Fruit fly (Drosophila melanogaster) whole organism, embryonic: ENCODE measurements around the gene Pde11.
A peak's percentile ranks its signal among the peaks of the same experiment; 100 is the strongest.

Experiments
- Adf1 ChIP-seq: fragments of 200-800 bp; sonication (Bioruptor generic); IDR thresholded peaks from 2 replicates; pipeline ENCODE4 v1.3.6; 2022; ENCODE audit warnings: missing biosample characterization, missing genetic modification characterization
- Antp ChIP-seq: fragments of 200-800 bp; sonication (Bioruptor generic); optimal IDR thresholded peaks from 3 replicates; lab custom pipeline; 2016; ENCODE audit warnings: missing biosample characterization, missing genetic modification characterization
- Atf3 ChIP-seq: fragments of 200-800 bp; sonication (Bioruptor generic); optimal IDR thresholded peaks from 3 replicates; lab custom pipeline; 2016; ENCODE audit warnings: missing biosample characterization, missing genetic modification characterization
- BEAF-32 ChIP-seq: fragments of 200-800 bp; sonication (Bioruptor generic); optimal IDR thresholded peaks from 3 replicates; lab custom pipeline; 2017; ENCODE audit warnings: missing biosample characterization, missing genetic modification characterization, mild to moderate bottlenecking, moderate library complexity, missing genetic modification reagents
- CG10431 ChIP-seq: fragments of 200-800 bp; sonication (Bioruptor generic); optimal IDR thresholded peaks from 3 replicates; lab custom pipeline; 2018; ENCODE audit warnings: missing biosample characterization, mild to moderate bottlenecking, missing genetic modification characterization
- CG10462 ChIP-seq: fragments of 200-800 bp; sonication (Bioruptor generic); optimal IDR thresholded peaks from 2 replicates; lab custom pipeline; 2016; ENCODE audit warnings: missing biosample characterization, missing genetic modification characterization
- CG10959 ChIP-seq: fragments of 200-800 bp; sonication (Bioruptor generic); IDR thresholded peaks from 2 replicates; pipeline ENCODE4 v1.3.6; 2022; ENCODE audit warnings: missing biosample characterization, missing genetic modification characterization
- CG11085 ChIP-seq: fragments of 200-800 bp; sonication (Bioruptor generic); IDR thresholded peaks from 2 replicates; pipeline ENCODE4 v1.3.6; 2022; ENCODE audit warnings: missing biosample characterization, missing genetic modification characterization
- CG11456 ChIP-seq: fragments of 200-800 bp; sonication (Bioruptor generic); IDR thresholded peaks from 3 replicates; pipeline ENCODE4 v1.3.6; 2022; ENCODE audit warnings: missing biosample characterization, missing genetic modification characterization
- CG12236 ChIP-seq: fragments of 200-800 bp; sonication (Bioruptor generic); optimal IDR thresholded peaks from 2 replicates; lab custom pipeline; 2016; ENCODE audit warnings: missing biosample characterization, missing genetic modification characterization
- CG14965 ChIP-seq: fragments of 200-800 bp; sonication (Bioruptor generic); optimal IDR thresholded peaks from 2 replicates; lab custom pipeline; 2016; ENCODE audit warnings: missing biosample characterization, missing genetic modification characterization, borderline replicate concordance
- CG15073 ChIP-seq: fragments of 200-800 bp; sonication (Bioruptor generic); optimal IDR thresholded peaks from 2 replicates; lab custom pipeline; 2016; ENCODE audit warnings: missing biosample characterization, missing genetic modification characterization
- CG16815 ChIP-seq: fragments of 200-800 bp; sonication (Bioruptor generic); optimal IDR thresholded peaks from 3 replicates; lab custom pipeline; 2017; ENCODE audit warnings: missing biosample characterization, mild to moderate bottlenecking, missing genetic modification characterization
- CG17802 ChIP-seq: fragments of 200-800 bp; sonication (Bioruptor generic); optimal IDR thresholded peaks from 2 replicates; lab custom pipeline; 2018; ENCODE audit warnings: missing biosample characterization, mild to moderate bottlenecking, missing genetic modification characterization, moderate library complexity
- CG2120 ChIP-seq: fragments of 200-800 bp; sonication (Bioruptor generic); optimal IDR thresholded peaks from 3 replicates; lab custom pipeline; 2016; ENCODE audit warnings: missing biosample characterization, missing genetic modification characterization
- CG4404 ChIP-seq: fragments of 200-800 bp; sonication (Bioruptor generic); IDR thresholded peaks from 2 replicates; pipeline ENCODE4 v1.3.6; 2022; ENCODE audit warnings: missing biosample characterization, missing genetic modification characterization
- CG4820 ChIP-seq: fragments of 200-800 bp; sonication (Bioruptor generic); optimal IDR thresholded peaks from 3 replicates; lab custom pipeline; 2016; ENCODE audit warnings: missing biosample characterization, missing genetic modification characterization
- CG6254 ChIP-seq: fragments of 200-800 bp; sonication (Bioruptor generic); optimal IDR thresholded peaks from 3 replicates; lab custom pipeline; 2017; ENCODE audit warnings: mild to moderate bottlenecking, missing biosample characterization, missing genetic modification reagents, missing genetic modification characterization
- CG6791 ChIP-seq: fragments of 200-800 bp; sonication (Bioruptor generic); IDR thresholded peaks from 3 replicates; pipeline ENCODE4 v1.3.6; 2022; ENCODE audit warnings: missing biosample characterization, missing genetic modification characterization; ENCODE audit not compliant: partially characterized antibody
- CG7271 ChIP-seq: fragments of 200-800 bp; sonication (Bioruptor generic); optimal IDR thresholded peaks from 2 replicates; lab custom pipeline; 2018; ENCODE audit warnings: missing biosample characterization, mild to moderate bottlenecking, missing genetic modification characterization, moderate library complexity
- CG7357 ChIP-seq: fragments of 200-800 bp; sonication (Bioruptor generic); IDR thresholded peaks from 3 replicates; pipeline ENCODE4 v1.3.6; 2022; ENCODE audit warnings: missing biosample characterization, missing genetic modification characterization
- CG7786 ChIP-seq: fragments of 200-800 bp; sonication (Bioruptor generic); optimal IDR thresholded peaks from 2 replicates; lab custom pipeline; 2016; ENCODE audit warnings: missing biosample characterization, missing genetic modification characterization
- CG7987 ChIP-seq: fragments of 200-800 bp; sonication (Bioruptor generic); optimal IDR thresholded peaks from 2 replicates; lab custom pipeline; 2018; ENCODE audit warnings: missing biosample characterization, mild to moderate bottlenecking, missing genetic modification characterization, moderate library complexity
- CG9817 ChIP-seq: fragments of 200-800 bp; sonication (Bioruptor generic); optimal IDR thresholded peaks from 2 replicates; lab custom pipeline; 2018; ENCODE audit warnings: missing biosample characterization, mild to moderate bottlenecking, missing genetic modification characterization, moderate library complexity
- CG9932 ChIP-seq: fragments of 200-800 bp; sonication (Bioruptor generic); IDR thresholded peaks from 2 replicates; pipeline ENCODE4 v1.3.6; 2022; ENCODE audit warnings: missing biosample characterization, missing genetic modification characterization
- CTCF ChIP-seq: fragments of 200-800 bp; sonication (Bioruptor generic); optimal IDR thresholded peaks from 2 replicates; lab custom pipeline; 2017; ENCODE audit warnings: missing biosample characterization, mild to moderate bottlenecking, missing genetic modification characterization, moderate library complexity
- Dad ChIP-seq: fragments of 200-800 bp; sonication (Bioruptor generic); optimal IDR thresholded peaks from 3 replicates; lab custom pipeline; 2016; ENCODE audit warnings: missing biosample characterization, missing genetic modification characterization
- Hmr ChIP-seq: fragments of 200-800 bp; sonication (Bioruptor generic); optimal IDR thresholded peaks from 3 replicates; lab custom pipeline; 2017; ENCODE audit warnings: mild to moderate bottlenecking, missing biosample characterization, missing genetic modification reagents, missing genetic modification characterization
- Stat92E ChIP-seq, 3 experiments: fragments of >200 bp in 2 of 3; fragments of 200-800 bp in 1 of 3; sonication (Bioruptor generic) in 1 of 3; optimal IDR thresholded peaks; 2 replicates each; lab custom pipeline; 2017 to 2019; ENCODE audit warnings: missing biosample characterization in 3 of 3, missing genetic modification characterization in 3 of 3, mild to moderate bottlenecking in 1 of 3, moderate library complexity in 1 of 3
- bbx ChIP-seq: fragments of 200-800 bp; sonication (Bioruptor generic); IDR thresholded peaks from 2 replicates; pipeline ENCODE4 v1.3.6; 2022; ENCODE audit warnings: missing biosample characterization, missing genetic modification characterization; ENCODE audit not compliant: partially characterized antibody
- br ChIP-seq: fragments of >200 bp; optimal IDR thresholded peaks from 2 replicates; lab custom pipeline; 2017
- cato ChIP-seq: fragments of 200-800 bp; sonication (Bioruptor generic); optimal IDR thresholded peaks from 2 replicates; lab custom pipeline; 2016; ENCODE audit warnings: missing biosample characterization, missing genetic modification characterization, borderline replicate concordance
- caup ChIP-seq: fragments of 200-800 bp; sonication (Bioruptor generic); optimal IDR thresholded peaks from 3 replicates; lab custom pipeline; 2017; ENCODE audit warnings: missing biosample characterization, mild to moderate bottlenecking, missing genetic modification characterization, moderate library complexity; ENCODE audit not compliant: severe bottlenecking
- chinmo ChIP-seq: fragments of 200-800 bp; sonication (Bioruptor generic); IDR thresholded peaks from 4 replicates; pipeline ENCODE4 v1.3.6; 2022; ENCODE audit warnings: missing biosample characterization, missing genetic modification characterization; ENCODE audit not compliant: partially characterized antibody
- dmrt99B ChIP-seq: fragments of 200-800 bp; sonication (Bioruptor generic); optimal IDR thresholded peaks from 2 replicates; lab custom pipeline; 2018; ENCODE audit warnings: missing biosample characterization, mild to moderate bottlenecking, missing genetic modification characterization, moderate library complexity
- emc ChIP-seq: fragments of 200-800 bp; sonication (Bioruptor generic); optimal IDR thresholded peaks from 2 replicates; lab custom pipeline; 2016; ENCODE audit warnings: missing biosample characterization, missing genetic modification characterization
- grau ChIP-seq: fragments of 200-800 bp; optimal IDR thresholded peaks from 3 replicates; lab custom pipeline; 2019; ENCODE audit warnings: missing biosample characterization, mild to moderate bottlenecking, missing genetic modification characterization, moderate library complexity
- grn ChIP-seq: fragments of 200-800 bp; sonication (Bioruptor generic); optimal IDR thresholded peaks from 3 replicates; lab custom pipeline; 2017; ENCODE audit warnings: missing biosample characterization, missing genetic modification characterization
- hbn ChIP-seq: fragments of 200-800 bp; sonication (Bioruptor generic); IDR thresholded peaks from 2 replicates; pipeline ENCODE4 v1.3.6; 2022; ENCODE audit warnings: missing biosample characterization, missing genetic modification characterization; ENCODE audit not compliant: partially characterized antibody
- jumu ChIP-seq: fragments of 200-800 bp; sonication (Bioruptor generic); optimal IDR thresholded peaks from 3 replicates; lab custom pipeline; 2016; ENCODE audit warnings: missing biosample characterization, missing genetic modification characterization
- klu ChIP-seq: fragments of 200-800 bp; sonication (Bioruptor generic); IDR thresholded peaks from 2 replicates; pipeline ENCODE4 v1.3.6; 2022; ENCODE audit warnings: missing biosample characterization, missing genetic modification characterization
- lbe ChIP-seq: fragments of 200-800 bp; sonication (Bioruptor generic); optimal IDR thresholded peaks from 2 replicates; lab custom pipeline; 2016; ENCODE audit warnings: missing biosample characterization, mild to moderate bottlenecking, missing genetic modification characterization
- org-1 ChIP-seq: fragments of 200-800 bp; sonication (Bioruptor generic); optimal IDR thresholded peaks from 2 replicates; lab custom pipeline; 2017; ENCODE audit warnings: missing biosample characterization, missing genetic modification characterization
- row ChIP-seq: fragments of 200-800 bp; sonication (Bioruptor generic); IDR thresholded peaks from 3 replicates; pipeline ENCODE4 v1.3.6; 2022; ENCODE audit warnings: missing biosample characterization, missing genetic modification characterization
- sug ChIP-seq: fragments of 200-800 bp; optimal IDR thresholded peaks from 2 replicates; lab custom pipeline; 2019; ENCODE audit warnings: missing biosample characterization, mild to moderate bottlenecking, missing genetic modification characterization, moderate library complexity
- trem ChIP-seq: fragments of 200-800 bp; optimal IDR thresholded peaks from 3 replicates; lab custom pipeline; 2019; ENCODE audit warnings: missing biosample characterization, mild to moderate bottlenecking, missing genetic modification characterization, moderate library complexity
- vnd ChIP-seq: fragments of 200-800 bp; sonication (Bioruptor generic); IDR thresholded peaks from 3 replicates; pipeline ENCODE4 v1.3.6; 2022; ENCODE audit warnings: missing biosample characterization, missing genetic modification characterization; ENCODE audit not compliant: partially characterized antibody
- wor ChIP-seq: fragments of 200-800 bp; sonication (Bioruptor generic); IDR thresholded peaks from 2 replicates; pipeline ENCODE4 v1.3.6; 2022; ENCODE audit warnings: missing biosample characterization, missing genetic modification characterization

Pde11 gene

DNA sequence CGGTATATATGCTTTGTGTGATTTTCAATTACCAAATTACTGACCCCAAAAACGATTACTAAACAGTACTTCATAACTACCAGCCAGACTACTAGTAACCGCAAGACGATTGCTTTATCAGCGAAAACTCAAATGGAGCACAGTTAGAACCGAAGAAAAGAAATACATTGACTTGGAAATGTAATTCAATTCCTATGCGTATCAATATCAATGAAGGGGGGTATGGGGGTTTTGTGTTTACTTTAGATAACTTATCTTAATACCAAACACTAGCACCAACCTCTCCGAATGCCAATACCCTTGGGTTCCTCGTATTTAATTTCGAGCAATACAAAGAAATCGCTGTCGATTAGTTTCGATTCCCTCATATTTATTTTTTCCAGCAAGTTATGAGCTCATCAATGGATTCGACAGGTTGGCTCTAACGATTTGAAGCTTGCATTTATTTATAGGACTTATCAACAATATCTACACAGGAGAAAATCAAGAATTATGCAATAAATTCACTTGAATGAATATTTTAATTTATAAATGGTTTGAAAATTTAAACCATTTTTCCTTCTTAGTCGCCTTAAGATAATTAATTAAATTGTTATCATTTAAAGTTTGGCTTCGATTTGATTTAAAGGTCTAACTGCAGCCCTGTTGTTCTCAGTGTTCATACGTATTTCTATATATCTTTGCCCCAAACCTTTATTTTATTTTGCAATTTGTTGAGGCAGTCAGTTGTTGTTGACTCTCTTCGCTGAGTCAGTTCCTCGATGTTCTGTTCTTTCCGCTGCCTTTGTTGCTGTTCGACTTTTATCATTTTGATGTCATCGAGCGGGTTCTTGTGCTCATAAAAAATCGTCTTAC, 31.4 kb upstream of the Pde11 start (continued):
- TF ChIP-seq Hmr (GFP tag; lab: Kevin White, UChicago) (peak; percentile 86), CG17802 (peak; percentile 2), row (GFP tag; lab: Robert Waterston, UW) (peak; percentile 91), CG10431 (GFP tag; lab: Kevin White, UChicago) (peak; percentile 28), CG6254 (GFP tag; lab: Kevin White, UChicago) (peak; percentile 33), CG12236 (GFP tag; lab: Kevin White, UChicago) (no peak), cato (peak; percentile 17), lbe (GFP tag; lab: Kevin White, UChicago) (peak; percentile 80), vnd (GFP tag; lab: Robert Waterston, UW) (no peak), CG14965 (GFP tag; lab: Kevin White, UChicago) (no peak), CG9932 (GFP tag; lab: Robert Waterston, UW) (peak; percentile 84), bbx (no peak), CG11085 (0 out of 2 replicates have a peak, but pooled peaks have one; percentile 67), CG4820 (GFP tag; lab: Kevin White, UChicago) (peak; percentile 72), Dad (GFP tag; lab: Kevin White, UChicago) (peak; percentile 7), trem (tag; lab: Kevin White, UChicago) (peak; percentile 56), caup (peak; percentile 46), CG7786 (GFP tag; lab: Kevin White, UChicago) (peak; percentile 20), CTCF (no peak), org-1 (GFP tag; lab: Kevin White, UChicago) (peak; percentile 50), Atf3 (GFP tag; lab: Kevin White, UChicago) (peak; percentile 75), CG16815 (peak; percentile 28), sug (tag; lab: Kevin White, UChicago) (peak; percentile 80), jumu (GFP tag; lab: Kevin White, UChicago) (no peak), BEAF-32 (GFP tag; lab: Kevin White, UChicago) (no peak), CG7987 (GFP tag; lab: Kevin White, UChicago) (peak; percentile 3), CG4404 (GFP tag; lab: Robert Waterston, UW) (peak; percentile 37; the same call in 1 of the 2 replicates), CG2120 (peak; percentile 89), dmrt99B (peak; percentile 86), CG11456 (GFP tag; lab: Robert Waterston, UW) (peak; percentile 73; the same call in 2 of the 3 replicates), CG10959 (GFP tag; lab: Robert Waterston, UW) (0 out of 2 replicates have a peak, but pooled peaks have one; percentile 9), CG6791 (GFP tag; lab: Robert Waterston, UW) (no peak), CG7271 (tag; lab: Kevin White, UChicago) (no peak), chinmo (GFP tag; lab: Robert Waterston, UW) (0 out of 4 replicates have a peak, but pooled peaks have one; percentile 52), emc (GFP tag; lab: Kevin White, UChicago) (no peak), CG9817 (tag; lab: Kevin White, UChicago) (peak; percentile 77), CG7357 (GFP tag; lab: Robert Waterston, UW) (peak; percentile 62; the same call in 2 of the 3 replicates), hbn (GFP tag; lab: Robert Waterston, UW) (no peak), Antp (no peak), grn (GFP tag; lab: Kevin White, UChicago) (peak; percentile 89), CG10462 (peak; percentile 27), Adf1 (GFP tag; lab: Robert Waterston, UW) (peak; percentile 54; the same call in 1 of the 2 replicates), klu (peak; percentile 51), grau (peak; percentile 86), br (lab: Kevin White, UChicago) (no peak), Stat92E (GFP tag; optimal IDR thresholded peaks at IDR 0.05; lab: Kevin White, UChicago) (no peak), wor (GFP tag; lab: Robert Waterston, UW) (peak; percentile 44; the same call in 1 of the 2 replicates), CG15073 (no peak)
